Worm (Caenorhabditis elegans) whole organism, young adult: Measurements from ENCODE around the gene M153.3.

ENCODE experiments used
- B0035.1 ChIP-seq: sonication (generic microtip); optimal IDR thresholded peaks from 2 replicates; lab custom pipeline; 2016; ENCODE audit warnings: missing genetic modification characterization, mild to moderate bottlenecking, missing compliant biosample characterization, missing genotype, missing genetic modification reagents
- C06A6.2 ChIP-seq: fragments of 200-800 bp; sonication (Bioruptor generic); conservative IDR thresholded peaks from 2 replicates; pipeline ENCODE4 v1.3.6; 2022; ENCODE audit warnings: missing genetic modification characterization, missing compliant biosample characterization
- bed-1 ChIP-seq: fragments of 200-800 bp; sonication (Bioruptor generic); IDR thresholded peaks from 2 replicates; pipeline ENCODE4 v1.3.6; 2022; ENCODE audit warnings: missing genetic modification reagents, missing genetic modification characterization, missing compliant biosample characterization
- ekl-4 ChIP-seq: fragments of 200-800 bp; sonication (Bioruptor generic); IDR thresholded peaks from 2 replicates; pipeline ENCODE4 v1.3.6; 2022; ENCODE audit warnings: missing genetic modification reagents, missing genetic modification characterization, missing compliant biosample characterization
- lag-1 ChIP-seq: fragments of 200-800 bp; sonication (Bioruptor generic); IDR thresholded peaks from 2 replicates; pipeline ENCODE4 v1.3.6; 2022; ENCODE audit warnings: missing genetic modification reagents, missing genetic modification characterization, missing compliant biosample characterization
- madf-6 ChIP-seq: fragments of 200-800 bp; sonication (Bioruptor generic); IDR thresholded peaks from 2 replicates; pipeline ENCODE4 v1.3.6; 2022; ENCODE audit warnings: missing genetic modification reagents, missing genetic modification characterization, missing compliant biosample characterization
- mel-28 ChIP-seq: sonication (generic microtip); optimal IDR thresholded peaks from 2 replicates; lab custom pipeline; 2016; ENCODE audit warnings: borderline replicate concordance, mild to moderate bottlenecking, missing genetic modification characterization, missing compliant biosample characterization
- rcor-1 ChIP-seq: fragments of 200-800 bp; sonication (Bioruptor generic); IDR thresholded peaks from 2 replicates; pipeline ENCODE4 v1.3.6; 2022; ENCODE audit warnings: missing genetic modification reagents, missing genetic modification characterization, missing compliant biosample characterization
- sea-2 ChIP-seq: fragments of 200-800 bp; sonication (Bioruptor generic); IDR thresholded peaks from 2 replicates; pipeline ENCODE4 v1.3.6; 2022; ENCODE audit warnings: missing genetic modification characterization, missing compliant biosample characterization
- snpc-1.3 ChIP-seq: sonication (generic microtip); optimal IDR thresholded peaks from 2 replicates; lab custom pipeline; 2017; ENCODE audit warnings: missing genetic modification characterization, mild to moderate bottlenecking, missing compliant biosample characterization, antibody characterized with exemption, moderate library complexity, missing genotype, missing genetic modification reagents; ENCODE audit not compliant: insufficient read depth
- snpc-3.4 ChIP-seq: sonication (generic microtip); optimal IDR thresholded peaks from 2 replicates; lab custom pipeline; 2017; ENCODE audit warnings: missing genetic modification characterization, mild to moderate bottlenecking, missing compliant biosample characterization, antibody characterized with exemption, moderate library complexity, missing genotype, missing genetic modification reagents

DNA sequence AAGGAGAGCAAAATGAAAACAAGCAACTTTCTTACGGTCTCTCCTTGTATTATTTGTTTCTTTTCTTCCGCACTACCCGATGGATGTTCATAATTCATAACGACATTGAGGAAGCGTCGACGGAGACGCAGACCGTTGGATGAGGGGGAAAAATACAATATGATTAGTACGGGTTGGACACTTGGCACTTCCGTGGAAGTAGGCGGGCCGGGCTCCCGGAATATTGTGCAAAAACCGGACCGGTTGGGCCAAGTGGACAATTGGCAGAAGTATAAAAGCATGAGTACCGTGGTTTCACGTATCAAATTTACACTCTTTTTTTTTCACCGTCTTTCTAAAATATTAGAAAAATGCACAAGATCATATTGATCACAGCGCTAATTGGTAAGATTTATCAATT is at the start of gene M153.3:
- TF ChIP-seq ekl-4 (no peak), sea-2 (GFP tag; lab: Robert Waterston, UW) (no peak), snpc-3.4 (tag; lab: Kevin White, UChicago) (no peak), bed-1 (GFP tag; lab: Robert Waterston, UW) (no peak), rcor-1 (GFP tag; lab: Robert Waterston, UW) (no peak), snpc-1.3 (tag; lab: Kevin White, UChicago) (no peak), B0035.1 (no peak), lag-1 (GFP tag; lab: Robert Waterston, UW) (no peak), mel-28 (no peak), C06A6.2 (GFP tag; lab: Robert Waterston, UW) (no peak), madf-6 (GFP tag; lab: Robert Waterston, UW) (no peak)
